Worm (Caenorhabditis elegans): Measurements from ENCODE around the gene rab-14.

The rab-14 gene

DNA sequence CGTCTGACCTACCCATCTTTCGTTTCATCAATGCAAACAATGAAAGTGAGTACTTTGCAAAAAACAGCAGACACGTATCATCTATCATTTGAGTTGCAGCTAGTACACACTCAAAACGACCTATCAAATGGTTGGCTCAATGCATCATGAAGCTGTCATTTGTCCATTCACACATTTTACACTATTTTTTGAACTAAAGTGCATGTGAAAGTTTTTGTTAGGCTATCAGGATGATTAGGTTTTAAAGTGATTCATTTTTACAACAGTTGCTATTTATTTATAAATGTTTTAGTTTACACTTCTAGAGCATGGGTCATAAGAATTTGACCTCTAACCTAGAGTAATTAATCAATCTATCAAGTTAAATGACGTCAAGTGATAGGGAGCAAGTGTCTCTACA, 6.5 kb downstream of the rab-14 start:
- TF ChIP-seq attf-4 (tag; optimal IDR thresholded peaks at IDR 0.05): no peak
- TF ChIP-seq aly-2 (tag; optimal IDR thresholded peaks at IDR 0.05): no peak
- TF ChIP-seq jun-1 (tag; optimal IDR thresholded peaks at IDR 0.05): no peak
- no peak for TF ChIP-seq snpc-4 (tag; optimal IDR thresholded peaks at IDR 0.05)
- TF ChIP-seq dmd-6 (GFP tag; IDR thresholded peaks at IDR 0.05): 0 out of 2 replicates have a peak, but pooled peaks have one; percentile 19
- TF ChIP-seq tra-1 (GFP tag; IDR thresholded peaks at IDR 0.05): no peak
- no peak for TF ChIP-seq dmd-8 (GFP tag; IDR thresholded peaks at IDR 0.05)
- TF ChIP-seq nhr-76 (tag; optimal IDR thresholded peaks at IDR 0.05): no peak
- peak in 1 of 2 experiments; percentile 70 for TF ChIP-seq unc-62 (GFP tag; optimal IDR thresholded peaks at IDR 0.05 in 1 of 2)
- no peak for TF ChIP-seq unc-62 (tag; optimal IDR thresholded peaks at IDR 0.05)
- TF ChIP-seq daf-16 (GFP tag; optimal IDR thresholded peaks at IDR 0.05): peak in 1 of 2 experiments; percentile 78
- no peak for TF ChIP-seq daf-16 (tag; optimal IDR thresholded peaks at IDR 0.05)
- no peak for TF ChIP-seq pha-4 (GFP tag; IDR thresholded peaks at IDR 0.05)
- TF ChIP-seq pha-4 (tag; optimal IDR thresholded peaks at IDR 0.05): no peak
- TF ChIP-seq zfp-3 (GFP tag; conservative IDR thresholded peaks at IDR 0.05): no peak
- no peak for TF ChIP-seq ces-1 (GFP tag; optimal IDR thresholded peaks at IDR 0.05)
- no peak for TF ChIP-seq lin-13 (GFP tag; optimal IDR thresholded peaks at IDR 0.05)

DNA sequence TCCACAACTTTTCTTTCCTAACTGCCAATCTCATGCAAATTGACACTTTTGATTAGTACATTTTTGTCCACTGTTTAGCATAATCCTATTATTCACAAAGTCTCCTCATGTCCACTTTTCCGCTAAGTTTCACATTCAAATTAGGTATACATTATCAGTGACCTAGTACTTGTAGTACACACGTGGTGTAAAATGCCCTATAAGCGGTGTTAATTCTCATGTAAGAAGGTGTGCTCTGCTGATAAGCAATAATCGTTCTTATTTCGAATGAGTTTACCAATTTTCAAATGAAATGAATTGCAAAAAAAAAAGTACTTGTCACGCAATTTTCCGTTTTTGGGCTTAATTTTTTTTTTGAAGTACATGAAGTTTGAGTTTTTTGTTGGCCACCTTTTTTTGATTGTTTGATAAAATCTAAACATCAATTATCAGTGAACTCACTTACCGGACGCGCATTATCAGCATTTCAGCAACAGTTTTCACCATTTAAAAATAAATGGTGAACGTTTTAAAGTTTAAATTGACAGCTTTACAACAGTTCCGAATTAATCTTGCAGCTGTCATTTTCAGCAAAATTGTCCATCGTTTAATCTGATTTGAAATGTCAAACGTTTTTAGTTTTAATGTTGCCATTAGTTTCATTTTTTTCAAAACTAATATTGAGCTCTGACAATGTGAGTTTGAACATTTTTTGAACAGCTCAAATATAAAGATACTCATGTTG, 7.6 kb downstream of the rab-14 start:
- TF ChIP-seq mdl-1 (tag; optimal IDR thresholded peaks at IDR 0.05) (peak in 1 of 2 experiments; percentile 12), T20F7.1 (GFP tag; optimal IDR thresholded peaks at IDR 0.05) (peak; percentile 27), pqm-1 (tag; optimal IDR thresholded peaks at IDR 0.05) (peak; percentile 74), spr-3 (GFP tag; optimal IDR thresholded peaks at IDR 0.05) (no peak), skn-1 (tag; optimal IDR thresholded peaks at IDR 0.05) (no peak), hlh-11 (tag; optimal IDR thresholded peaks at IDR 0.05) (peak; percentile 42), nhr-102 (tag; optimal IDR thresholded peaks at IDR 0.05) (no peak), tra-1 (GFP tag; IDR thresholded peaks at IDR 0.05) (peak; percentile 94), lin-38 (GFP tag; IDR thresholded peaks at IDR 0.05) (no peak), nhr-28 (tag; optimal IDR thresholded peaks at IDR 0.05) (peak; percentile 80), dmd-6 (GFP tag; IDR thresholded peaks at IDR 0.05) (peak; percentile 93), dve-1 (tag; optimal IDR thresholded peaks at IDR 0.05; ENCODE audit: insufficient read depth) (peak; percentile 42), daf-16 (GFP tag; optimal IDR thresholded peaks at IDR 0.05) (no peak), daf-16 (tag; optimal IDR thresholded peaks at IDR 0.05) (peak; percentile 31), mxl-3 (GFP tag; optimal IDR thresholded peaks at IDR 0.05) (peak; percentile 14), nhr-48 (tag; optimal IDR thresholded peaks at IDR 0.05) (peak; percentile 27), aha-1 (tag) (peak; percentile 87), php-3 (GFP tag; IDR thresholded peaks at IDR 0.05) (peak; percentile 62; the same call in 1 of the 2 replicates), saeg-2 (GFP tag; IDR thresholded peaks at IDR 0.05) (0 out of 2 replicates have a peak, but pooled peaks have one; percentile 9)

DNA sequence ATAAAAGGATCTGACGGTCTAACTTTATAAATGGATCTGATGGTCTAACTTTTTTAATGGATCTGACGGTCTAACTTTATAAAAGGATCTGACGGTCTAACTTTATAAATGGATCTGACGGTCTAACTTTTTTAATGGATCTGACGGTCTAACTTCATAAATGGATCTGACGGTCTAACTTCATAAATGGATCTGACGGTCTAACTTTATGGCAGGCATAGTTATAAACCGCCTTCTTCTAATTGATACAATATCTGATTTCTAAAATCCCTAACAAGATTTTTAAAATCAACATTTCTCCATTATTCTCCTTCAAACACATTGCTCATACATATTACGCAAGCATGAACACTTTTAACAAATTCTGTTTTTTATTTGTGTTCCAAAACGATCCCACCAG, 9.4 kb downstream of the rab-14 start, which contains the start of gene K09A9.8:
Gene K09A9.8 (minus strand): TSS at position 101 of the 400 bp plus-strand sequence.
- no peak for TF ChIP-seq nhr-237 (tag; optimal IDR thresholded peaks at IDR 0.05)
- no peak for TF ChIP-seq zag-1 (tag; optimal IDR thresholded peaks at IDR 0.05)

DNA sequence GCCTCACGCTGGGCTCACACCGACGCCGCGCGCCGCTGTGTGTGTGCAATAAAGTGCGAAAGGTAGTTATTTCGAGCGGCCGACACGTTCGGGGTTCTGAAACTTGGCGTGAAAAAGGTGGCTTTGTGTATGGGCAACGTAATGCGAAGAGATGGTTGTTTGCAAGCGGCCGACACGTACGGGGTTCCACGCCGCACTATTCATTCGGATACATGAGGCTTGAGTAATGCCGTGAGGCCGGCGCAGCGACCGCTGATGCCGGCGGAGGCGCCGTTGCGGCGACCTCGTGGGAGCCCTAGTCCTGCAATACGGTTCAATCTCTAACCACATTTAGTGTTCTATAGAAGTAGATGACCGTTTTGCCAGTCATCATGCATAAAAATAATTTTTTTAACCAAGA, 12.4 kb downstream of the rab-14 start:
- TF ChIP-seq D1046.2 (GFP tag; IDR thresholded peaks at IDR 0.05) (no peak), aly-2 (tag; optimal IDR thresholded peaks at IDR 0.05) (no peak), mes-2 (tag; optimal IDR thresholded peaks at IDR 0.05; ENCODE audit: poor library complexity, severe bottlenecking) (no peak), fos-1 (tag; optimal IDR thresholded peaks at IDR 0.05) (no peak), dpl-1 (GFP tag; optimal IDR thresholded peaks at IDR 0.05) (no peak), skn-1 (tag; optimal IDR thresholded peaks at IDR 0.05) (no peak), Y48G9A.11 (GFP tag; IDR thresholded peaks at IDR 0.05) (no peak), aha-1 (tag) (peak; percentile 11), lin-39 (tag; optimal IDR thresholded peaks at IDR 0.05) (no peak), nhr-28 (tag; optimal IDR thresholded peaks at IDR 0.05) (no peak), set-16 (GFP tag; IDR thresholded peaks at IDR 0.05) (peak; percentile 70), nhr-237 (tag; optimal IDR thresholded peaks at IDR 0.05) (no peak)
